Worm (Caenorhabditis elegans) whole organism, L3 larva: ENCODE results near the gene flr-4.

Experiments
- ZK546.5 ChIP-seq: sonication (generic microtip); optimal IDR thresholded peaks from 2 replicates; lab custom pipeline; 2017; ENCODE audit warnings: missing biosample characterization, missing genetic modification characterization
- ama-1 ChIP-seq: fragments of 150-350 bp; optimal IDR thresholded peaks from 2 replicates; lab custom pipeline; 2018
- ceh-16 ChIP-seq: sonication (generic microtip); optimal IDR thresholded peaks from 2 replicates; lab custom pipeline; 2017; ENCODE audit warnings: missing biosample characterization, missing genetic modification characterization
- elt-2 ChIP-seq: sonication (generic microtip); optimal IDR thresholded peaks from 2 replicates; lab custom pipeline; 2016; ENCODE audit warnings: missing genetic modification reagents, mild to moderate bottlenecking, missing genetic modification characterization, missing compliant biosample characterization
- lin-39 ChIP-seq: fragments of 150-350 bp; optimal IDR thresholded peaks from 2 replicates; lab custom pipeline; 2018; ENCODE audit warnings: missing biosample characterization, missing genetic modification reagents, missing genetic modification characterization
- nhr-11 ChIP-seq: fragments of 150-350 bp; optimal IDR thresholded peaks from 2 replicates; lab custom pipeline; 2014; ENCODE audit warnings: missing biosample characterization, missing genetic modification characterization
- nhr-12 ChIP-seq: fragments of 150-350 bp; optimal IDR thresholded peaks from 2 replicates; lab custom pipeline; 2014; ENCODE audit warnings: missing biosample characterization, missing genetic modification characterization
- nhr-25 ChIP-seq: sonication (generic microtip); optimal IDR thresholded peaks from 2 replicates; lab custom pipeline; 2017; ENCODE audit warnings: missing biosample characterization, missing genetic modification characterization
- nhr-76 ChIP-seq: fragments of 150-350 bp; sonication (generic microtip); optimal IDR thresholded peaks from 5 replicates; lab custom pipeline; 2014; ENCODE audit warnings: missing biosample characterization, missing genetic modification characterization
- nhr-77 ChIP-seq: fragments of 150-350 bp; optimal IDR thresholded peaks from 2 replicates; lab custom pipeline; 2014; ENCODE audit warnings: missing biosample characterization, missing genetic modification characterization
- pqm-1 ChIP-seq: fragments of 150-350 bp; optimal IDR thresholded peaks from 2 replicates; lab custom pipeline; 2017; ENCODE audit warnings: missing biosample characterization, missing genetic modification characterization, inconsistent platforms
- skn-1 ChIP-seq: fragments of 150-350 bp; optimal IDR thresholded peaks from 2 replicates; lab custom pipeline; 2014; ENCODE audit warnings: missing biosample characterization, missing genetic modification characterization
- tbx-2 ChIP-seq: sonication (generic microtip); optimal IDR thresholded peaks from 2 replicates; lab custom pipeline; 2016; ENCODE audit warnings: mild to moderate bottlenecking, missing genetic modification characterization, missing compliant biosample characterization
- zag-1 ChIP-seq: fragments of 150-350 bp; optimal IDR thresholded peaks from 2 replicates; lab custom pipeline; 2014; ENCODE audit warnings: missing biosample characterization, missing genetic modification characterization

ce11 chrX:15041340-15041739, 47.9 kb upstream of the flr-4 start:
- no peak for TF ChIP-seq zag-1 (tag; lab: Kevin White, UChicago)
- no peak for TF ChIP-seq lin-39 (tag; lab: Kevin White, UChicago)
- no peak for TF ChIP-seq ceh-16
- no peak for TF ChIP-seq skn-1
- no peak for TF ChIP-seq elt-2 (tag; lab: Kevin White, UChicago)
- no peak for TF ChIP-seq nhr-25 (tag; lab: Kevin White, UChicago)
- no peak for TF ChIP-seq pqm-1
- no peak for TF ChIP-seq nhr-77 (tag; lab: Kevin White, UChicago)
- TF ChIP-seq ZK546.5 (tag; lab: Kevin White, UChicago), result no peak
- TF ChIP-seq nhr-11, result no peak
- TF ChIP-seq tbx-2 (tag; lab: Kevin White, UChicago), result no peak
- no peak for TF ChIP-seq nhr-12 (tag; lab: Kevin White, UChicago)
- no peak for TF ChIP-seq ama-1
- no peak for TF ChIP-seq nhr-76
